Worm (Caenorhabditis elegans): ENCODE results near the gene srh-97.

srh-97 gene

DNA sequence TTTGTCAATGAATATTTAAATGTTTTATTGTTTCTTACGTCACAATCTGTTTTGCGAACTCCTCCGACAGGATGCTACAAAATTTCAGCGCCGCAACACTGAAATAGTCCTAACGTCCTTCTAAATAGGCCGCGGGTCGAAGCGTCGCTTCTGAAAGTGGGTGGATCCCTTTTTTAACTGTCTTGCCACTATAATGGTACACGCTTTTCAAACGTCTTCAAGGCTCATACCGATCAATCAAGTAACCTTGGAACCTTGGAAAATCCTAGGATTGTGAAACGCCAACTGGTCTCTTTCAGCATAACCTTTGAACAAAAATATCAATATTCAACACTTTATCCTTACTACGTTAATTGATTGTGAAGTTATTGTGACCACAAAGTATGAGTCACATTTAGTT is 49.7 kb downstream of the srh-97 start:
- TF ChIP-seq pqm-1 (tag; optimal IDR thresholded peaks at IDR 0.05) (no peak), lin-39 (tag; optimal IDR thresholded peaks at IDR 0.05) (no peak), jun-1 (tag; optimal IDR thresholded peaks at IDR 0.05) (no peak), skn-1 (tag; optimal IDR thresholded peaks at IDR 0.05) (no peak), daf-12 (tag; optimal IDR thresholded peaks at IDR 0.05) (no peak), ZK546.5 (tag; optimal IDR thresholded peaks at IDR 0.05) (no peak), zag-1 (tag; optimal IDR thresholded peaks at IDR 0.05) (no peak), unc-39 (tag; optimal IDR thresholded peaks at IDR 0.05) (no peak), ztf-4 (tag; optimal IDR thresholded peaks at IDR 0.05) (no peak), hmg-11 (tag; optimal IDR thresholded peaks at IDR 0.05) (no peak), ama-1 (optimal IDR thresholded peaks at IDR 0.05) (no peak), fos-1 (tag; optimal IDR thresholded peaks at IDR 0.05) (no peak), aly-2 (tag; optimal IDR thresholded peaks at IDR 0.05) (no peak), elt-2 (tag; optimal IDR thresholded peaks at IDR 0.05) (no peak), egl-5 (tag; optimal IDR thresholded peaks at IDR 0.05) (no peak), nhr-77 (tag; optimal IDR thresholded peaks at IDR 0.05) (no peak), pha-4 (tag; optimal IDR thresholded peaks at IDR 0.05) (no peak), nhr-237 (tag; optimal IDR thresholded peaks at IDR 0.05) (no peak)

DNA sequence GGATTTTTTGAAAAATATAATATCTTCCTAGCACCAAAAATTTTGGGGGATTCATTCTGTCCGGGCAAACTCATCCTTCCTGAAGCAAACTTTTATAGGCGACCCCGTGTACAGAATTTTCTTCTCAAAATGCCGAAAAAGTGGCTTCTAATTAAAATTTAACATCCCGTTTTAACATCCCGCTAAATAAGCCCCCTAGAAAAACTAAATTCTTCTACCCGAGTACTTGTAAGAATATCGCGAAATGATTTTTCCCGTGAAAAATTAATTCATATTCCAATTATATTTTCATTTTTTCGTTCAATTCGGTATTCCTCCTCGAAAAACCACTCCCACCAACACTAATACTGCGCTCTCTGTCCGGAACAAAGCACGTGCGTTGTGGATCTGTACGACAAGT is 52.0 kb downstream of the srh-97 start, which contains the start of gene T05E12.8:
T05E12.8 (plus strand) TSS at position 301 of the 400 bp plus-strand sequence.
- no peak for TF ChIP-seq ceh-16 (tag; optimal IDR thresholded peaks at IDR 0.05)
- TF ChIP-seq egl-5 (tag; optimal IDR thresholded peaks at IDR 0.05): no peak
- no peak for TF ChIP-seq ZK546.5 (tag; optimal IDR thresholded peaks at IDR 0.05)
- TF ChIP-seq pha-4 (tag; optimal IDR thresholded peaks at IDR 0.05): no peak
- TF ChIP-seq aly-2 (tag; optimal IDR thresholded peaks at IDR 0.05): no peak
- TF ChIP-seq ama-1 (optimal IDR thresholded peaks at IDR 0.05): no peak
- no peak for TF ChIP-seq unc-39 (tag; optimal IDR thresholded peaks at IDR 0.05)
- TF ChIP-seq nhr-11 (tag; optimal IDR thresholded peaks at IDR 0.05): no peak
- no peak for TF ChIP-seq mdl-1 (tag; optimal IDR thresholded peaks at IDR 0.05)
- no peak for TF ChIP-seq sea-2 (GFP tag; optimal IDR thresholded peaks at IDR 0.05)
- no peak for TF ChIP-seq skn-1 (tag; optimal IDR thresholded peaks at IDR 0.05)
- no peak for TF ChIP-seq elt-2 (tag; optimal IDR thresholded peaks at IDR 0.05)
- no peak for TF ChIP-seq hmg-11 (tag; optimal IDR thresholded peaks at IDR 0.05)
- no peak for TF ChIP-seq nhr-237 (tag; optimal IDR thresholded peaks at IDR 0.05)
- no peak for TF ChIP-seq fkh-10 (GFP tag; optimal IDR thresholded peaks at IDR 0.05)
- TF ChIP-seq fkh-2 (tag; optimal IDR thresholded peaks at IDR 0.05): no peak
- TF ChIP-seq nhr-77 (tag; optimal IDR thresholded peaks at IDR 0.05): no peak
- no peak for TF ChIP-seq snpc-4 (tag; optimal IDR thresholded peaks at IDR 0.05)
- no peak for TF ChIP-seq ceh-82 (tag; optimal IDR thresholded peaks at IDR 0.05)
- no peak for TF ChIP-seq tbx-2 (tag; optimal IDR thresholded peaks at IDR 0.05)
